Worm (Caenorhabditis elegans) whole organism, young adult: ENCODE measurements around the gene F20G2.6.

Experiments
- ama-1 ChIP-seq, 3 experiments: fragments of 150-350 bp in 1 of 3; sonication (generic microtip) in 2 of 3; optimal IDR thresholded peaks; 2 replicates each; lab custom pipeline; 2014 to 2018; ENCODE audit warnings: missing biosample characterization in 2 of 3, missing genetic modification characterization in 2 of 3, missing genetic modification reagents in 2 of 3
- lsy-27 ChIP-seq: sonication (generic microtip); optimal IDR thresholded peaks from 2 replicates; lab custom pipeline; 2017; ENCODE audit warnings: missing genetic modification characterization, mild to moderate bottlenecking, missing compliant biosample characterization, antibody characterized with exemption, missing genotype, borderline replicate concordance; ENCODE audit not compliant: insufficient read depth
- nfya-1 ChIP-seq: sonication (generic microtip); optimal IDR thresholded peaks from 2 replicates; lab custom pipeline; 2017; ENCODE audit warnings: antibody characterized with exemption, missing compliant biosample characterization, missing genetic modification characterization, borderline replicate concordance; ENCODE audit not compliant: insufficient read depth

DNA sequence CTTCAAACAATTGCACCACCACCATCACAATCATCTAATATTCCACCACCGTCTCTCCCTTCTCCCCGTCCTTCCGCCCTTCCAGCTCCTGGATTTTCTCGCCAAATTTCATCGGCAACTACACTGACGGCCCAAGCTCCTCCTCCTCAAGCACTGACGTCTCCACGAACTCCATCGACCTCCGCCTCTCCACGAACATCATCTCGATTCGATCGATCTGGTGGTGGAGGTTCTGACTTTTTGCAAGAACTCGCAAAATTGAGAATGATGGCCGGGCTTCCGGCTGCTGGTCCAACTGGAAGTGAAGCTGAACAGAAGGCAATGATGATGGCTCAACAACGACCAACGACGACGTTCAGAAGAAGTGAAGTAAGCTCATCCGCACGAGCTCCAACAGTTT lies 31.2 kb downstream of the F20G2.6 start:
- TF ChIP-seq nfya-1 (tag; lab: Kevin White, UChicago) (no peak), lsy-27 (no peak), ama-1 (optimal IDR thresholded peaks at IDR 0.05; lab: Kevin White, UChicago) (no peak), ama-1 (GFP tag; optimal IDR thresholded peaks at IDR 0.05; lab: Kevin White, UChicago) (no peak)
